Worm (Caenorhabditis elegans): Measurements from ENCODE around the gene golg-4.
"Not testable (repeated sequence)": the region's sequence is repeated elsewhere in the genome, so short reads cannot be mapped to it uniquely, and the experiment has no call there.

- not testable (repeated sequence) for TF ChIP-seq lin-29 (GFP tag; IDR thresholded peaks at IDR 0.05); lin-13 (GFP tag; optimal IDR thresholded peaks at IDR 0.05); aly-2 (tag; optimal IDR thresholded peaks at IDR 0.05); nhr-48 (tag; optimal IDR thresholded peaks at IDR 0.05); T26A8.4 (GFP tag; IDR thresholded peaks at IDR 0.05)
Observed at ce11 chrIII:3453486-3453885, 48.1 kb downstream of the golg-4 start, which contains the start of gene C34C12.2.
